Fruit fly (Drosophila melanogaster) whole organism, embryonic: ENCODE measurements around the gene Rpn9.
A peak's percentile ranks its signal among the peaks of the same experiment; 100 is the strongest.

Source experiments
- Abd-B ChIP-seq: fragments of 200-800 bp; sonication (Bioruptor generic); optimal IDR thresholded peaks from 2 replicates; lab custom pipeline; 2018; ENCODE audit warnings: missing biosample characterization, mild to moderate bottlenecking, missing genetic modification characterization, moderate library complexity
- Blimp-1 ChIP-seq: fragments of 200-800 bp; sonication (Bioruptor generic); optimal IDR thresholded peaks from 3 replicates; lab custom pipeline; 2018; ENCODE audit warnings: missing biosample characterization, missing genetic modification characterization, mild to moderate bottlenecking, moderate library complexity, missing genetic modification reagents
- CG10147 ChIP-seq: fragments of 200-800 bp; sonication (Bioruptor generic); optimal IDR thresholded peaks from 2 replicates; lab custom pipeline; 2019; ENCODE audit warnings: missing biosample characterization, mild to moderate bottlenecking, missing genetic modification characterization, moderate library complexity
- CG10209 ChIP-seq: fragments of 200-800 bp; sonication (Bioruptor generic); optimal IDR thresholded peaks from 3 replicates; lab custom pipeline; 2017; ENCODE audit warnings: missing biosample characterization, mild to moderate bottlenecking, missing genetic modification characterization, missing genetic modification reagents
- CG10366 ChIP-seq: fragments of 200-800 bp; sonication (Bioruptor generic); IDR thresholded peaks from 2 replicates; pipeline ENCODE4 v1.3.6; 2022; ENCODE audit warnings: missing biosample characterization, missing genetic modification characterization
- CG12236 ChIP-seq: fragments of 200-800 bp; sonication (Bioruptor generic); optimal IDR thresholded peaks from 2 replicates; lab custom pipeline; 2016; ENCODE audit warnings: missing biosample characterization, missing genetic modification characterization
- CG12299 ChIP-seq: fragments of 200-800 bp; sonication (Bioruptor generic); optimal IDR thresholded peaks from 2 replicates; lab custom pipeline; 2018; ENCODE audit warnings: missing biosample characterization, mild to moderate bottlenecking, missing genetic modification characterization
- CG13296 ChIP-seq: fragments of 200-800 bp; sonication (Bioruptor generic); optimal IDR thresholded peaks from 3 replicates; lab custom pipeline; 2018; ENCODE audit warnings: missing biosample characterization, mild to moderate bottlenecking, missing genetic modification characterization
- CG15514 ChIP-seq: fragments of 200-800 bp; sonication (Bioruptor generic); optimal IDR thresholded peaks from 3 replicates; lab custom pipeline; 2017; ENCODE audit warnings: missing biosample characterization, missing genetic modification characterization, mild to moderate bottlenecking, moderate library complexity, missing genetic modification reagents
- CG1603 ChIP-seq: fragments of 200-800 bp; sonication (Bioruptor generic); optimal IDR thresholded peaks from 2 replicates; lab custom pipeline; 2019; ENCODE audit warnings: missing biosample characterization, mild to moderate bottlenecking, missing genetic modification characterization, moderate library complexity
- CG30403 ChIP-seq: fragments of 200-800 bp; sonication (Bioruptor generic); optimal IDR thresholded peaks from 3 replicates; lab custom pipeline; 2016; ENCODE audit warnings: missing biosample characterization, missing genetic modification characterization
- CG32532 ChIP-seq: fragments of 200-800 bp; sonication (Bioruptor generic); IDR thresholded peaks from 2 replicates; pipeline ENCODE4 v1.3.6; 2022; ENCODE audit warnings: missing biosample characterization, missing genetic modification characterization
- CG3407 ChIP-seq: fragments of 200-800 bp; sonication (Bioruptor generic); optimal IDR thresholded peaks from 2 replicates; lab custom pipeline; 2018; ENCODE audit warnings: missing biosample characterization, mild to moderate bottlenecking, missing genetic modification characterization
- CG34422 ChIP-seq: fragments of 200-800 bp; sonication (Bioruptor generic); IDR thresholded peaks from 3 replicates; pipeline ENCODE4 v1.3.6; 2022; ENCODE audit warnings: missing biosample characterization, missing genetic modification characterization
- CG42726 ChIP-seq: fragments of 200-800 bp; sonication (Bioruptor generic); IDR thresholded peaks from 2 replicates; pipeline ENCODE4 v1.3.6; 2022; ENCODE audit warnings: missing biosample characterization, missing genetic modification characterization; ENCODE audit not compliant: partially characterized antibody
- CG43689 ChIP-seq: fragments of 200-800 bp; sonication (Bioruptor generic); IDR thresholded peaks from 2 replicates; pipeline ENCODE4 v1.3.6; 2022; ENCODE audit warnings: missing biosample characterization, missing genetic modification characterization
- CG5245 ChIP-seq: fragments of 200-800 bp; sonication (Bioruptor generic); optimal IDR thresholded peaks from 3 replicates; lab custom pipeline; 2016; ENCODE audit warnings: missing biosample characterization, missing genetic modification characterization
- CG6813 ChIP-seq: fragments of 200-800 bp; sonication (Bioruptor generic); optimal IDR thresholded peaks from 2 replicates; lab custom pipeline; 2017; ENCODE audit warnings: missing biosample characterization, missing genetic modification characterization, mild to moderate bottlenecking, moderate library complexity, missing genetic modification reagents
- CG8089 ChIP-seq: fragments of 200-800 bp; sonication (Bioruptor generic); optimal IDR thresholded peaks from 3 replicates; lab custom pipeline; 2016; ENCODE audit warnings: missing biosample characterization, missing genetic modification characterization
- CG8388 ChIP-seq: fragments of 200-800 bp; sonication (Bioruptor generic); optimal IDR thresholded peaks from 2 replicates; lab custom pipeline; 2019; ENCODE audit warnings: missing biosample characterization, mild to moderate bottlenecking, missing genetic modification characterization, moderate library complexity
- CG8944 ChIP-seq: fragments of 200-800 bp; sonication (Bioruptor generic); optimal IDR thresholded peaks from 3 replicates; lab custom pipeline; 2016; ENCODE audit warnings: missing biosample characterization, missing genetic modification characterization
- CG9609 ChIP-seq: fragments of 200-800 bp; sonication (Bioruptor generic); optimal IDR thresholded peaks from 3 replicates; lab custom pipeline; 2016; ENCODE audit warnings: missing biosample characterization, missing genetic modification characterization
- CG9727 ChIP-seq: fragments of 200-800 bp; sonication (Bioruptor generic); optimal IDR thresholded peaks from 3 replicates; lab custom pipeline; 2017; ENCODE audit warnings: missing biosample characterization, mild to moderate bottlenecking, missing genetic modification characterization
- Doc3 ChIP-seq: fragments of 200-800 bp; sonication (Bioruptor generic); IDR thresholded peaks from 3 replicates; pipeline ENCODE4 v1.3.6; 2022; ENCODE audit warnings: missing biosample characterization, missing genetic modification characterization; ENCODE audit not compliant: partially characterized antibody
- Hmr ChIP-seq: fragments of 200-800 bp; sonication (Bioruptor generic); optimal IDR thresholded peaks from 3 replicates; lab custom pipeline; 2017; ENCODE audit warnings: mild to moderate bottlenecking, missing biosample characterization, missing genetic modification reagents, missing genetic modification characterization
- Lpt ChIP-seq: fragments of >200 bp; optimal IDR thresholded peaks from 2 replicates; lab custom pipeline; 2018; ENCODE audit warnings: missing biosample characterization, missing genetic modification characterization
- MBD-R2 ChIP-seq: fragments of 200-800 bp; sonication (Bioruptor generic); IDR thresholded peaks from 2 replicates; pipeline ENCODE4 v1.3.6; 2022; ENCODE audit warnings: missing biosample characterization, missing genetic modification characterization
- Max ChIP-seq: fragments of 200-800 bp; sonication (Bioruptor generic); optimal IDR thresholded peaks from 2 replicates; lab custom pipeline; 2016; ENCODE audit warnings: missing biosample characterization, mild to moderate bottlenecking, missing genetic modification characterization
- Tbp ChIP-seq: fragments of >200 bp; optimal IDR thresholded peaks from 2 replicates; lab custom pipeline; 2018; ENCODE audit warnings: missing biosample characterization, missing genetic modification characterization
- cas ChIP-seq: fragments of 200-800 bp; sonication (Bioruptor generic); IDR thresholded peaks from 2 replicates; pipeline ENCODE4 v1.3.6; 2022; ENCODE audit warnings: missing biosample characterization, missing genetic modification characterization
- chn ChIP-seq: fragments of 200-800 bp; sonication (Bioruptor generic); optimal IDR thresholded peaks from 2 replicates; lab custom pipeline; 2016; ENCODE audit warnings: missing biosample characterization, missing genetic modification characterization
- corto ChIP-seq: fragments of 200-800 bp; sonication (Bioruptor generic); optimal IDR thresholded peaks from 2 replicates; lab custom pipeline; 2016; ENCODE audit warnings: missing biosample characterization, mild to moderate bottlenecking, missing genetic modification characterization, moderate library complexity
- esg ChIP-seq: fragments of 200-800 bp; sonication (Bioruptor generic); conservative IDR thresholded peaks from 2 replicates; pipeline ENCODE4 v1.3.6; 2022; ENCODE audit warnings: missing biosample characterization, missing genetic modification characterization
- ewg ChIP-seq: fragments of 200-800 bp; sonication (Bioruptor generic); optimal IDR thresholded peaks from 3 replicates; lab custom pipeline; 2017; ENCODE audit warnings: mild to moderate bottlenecking, missing biosample characterization, missing genetic modification reagents, missing genetic modification characterization
- exex ChIP-seq: fragments of 200-800 bp; sonication (Bioruptor generic); optimal IDR thresholded peaks from 4 replicates; lab custom pipeline; 2018; ENCODE audit warnings: missing biosample characterization, mild to moderate bottlenecking, missing genetic modification characterization, moderate library complexity
- gsb-n ChIP-seq: fragments of 200-800 bp; sonication (Bioruptor generic); optimal IDR thresholded peaks from 3 replicates; lab custom pipeline; 2018; ENCODE audit warnings: missing biosample characterization, mild to moderate bottlenecking, missing genetic modification characterization
- gt ChIP-seq: fragments of 200-800 bp; sonication (Bioruptor generic); IDR thresholded peaks from 2 replicates; pipeline ENCODE4 v1.3.6; 2022; ENCODE audit warnings: missing biosample characterization, missing genetic modification characterization
- hb ChIP-seq: fragments of 200-800 bp; sonication (Bioruptor generic); IDR thresholded peaks from 3 replicates; pipeline ENCODE4 v1.3.6; 2022; ENCODE audit warnings: missing biosample characterization, missing genetic modification characterization; ENCODE audit not compliant: partially characterized antibody
- lov ChIP-seq, 2 experiments: fragments of 200-800 bp in 1 of 2; fragments of >200 bp in 1 of 2; sonication (Bioruptor generic) in 1 of 2; IDR thresholded peaks in 1 of 2; optimal IDR thresholded peaks in 1 of 2; 2 replicates in 1 of 2; 3 replicates in 1 of 2; pipeline versions ENCODE4 v1.3.6 to Lab custom; 2017 to 2022; ENCODE audit warnings: missing biosample characterization in 1 of 2, missing genetic modification characterization in 1 of 2
- nerfin-2 ChIP-seq: fragments of 200-800 bp; sonication (Bioruptor generic); IDR thresholded peaks from 2 replicates; pipeline ENCODE4 v1.3.6; 2022; ENCODE audit warnings: missing biosample characterization, missing genetic modification characterization; ENCODE audit not compliant: partially characterized antibody
- p53 ChIP-seq: fragments of 200-800 bp; sonication (Bioruptor generic); optimal IDR thresholded peaks from 2 replicates; lab custom pipeline; 2016; ENCODE audit warnings: missing biosample characterization, missing genetic modification characterization
- ranshi ChIP-seq: fragments of 200-800 bp; sonication (Bioruptor generic); IDR thresholded peaks from 2 replicates; pipeline ENCODE4 v1.3.6; 2022; ENCODE audit warnings: missing biosample characterization, missing genetic modification characterization
- stc ChIP-seq: fragments of 200-800 bp; sonication (Bioruptor generic); IDR thresholded peaks from 2 replicates; pipeline ENCODE4 v1.3.6; 2022; ENCODE audit warnings: missing biosample characterization, missing genetic modification characterization
- tin ChIP-seq: fragments of 200-800 bp; sonication (Bioruptor generic); optimal IDR thresholded peaks from 3 replicates; lab custom pipeline; 2016; ENCODE audit warnings: missing biosample characterization, missing genetic modification characterization
- tll ChIP-seq, 2 experiments: fragments of 200-800 bp in 1 of 2; fragments of >200 bp in 1 of 2; sonication (Bioruptor generic) in 1 of 2; optimal IDR thresholded peaks; 2 replicates each; lab custom pipeline; 2017 to 2019; ENCODE audit warnings: missing biosample characterization in 2 of 2, missing genetic modification characterization in 2 of 2, mild to moderate bottlenecking in 1 of 2, moderate library complexity in 1 of 2
- tx ChIP-seq: fragments of 200-800 bp; sonication (Bioruptor generic); optimal IDR thresholded peaks from 2 replicates; lab custom pipeline; 2016; ENCODE audit warnings: missing biosample characterization, missing genetic modification characterization
- unpg ChIP-seq: fragments of 200-800 bp; sonication (Bioruptor generic); optimal IDR thresholded peaks from 3 replicates; lab custom pipeline; 2018; ENCODE audit warnings: missing biosample characterization, mild to moderate bottlenecking, missing genetic modification characterization, moderate library complexity
- wek ChIP-seq: fragments of 200-800 bp; sonication (Bioruptor generic); optimal IDR thresholded peaks from 3 replicates; lab custom pipeline; 2018; ENCODE audit warnings: missing biosample characterization, mild to moderate bottlenecking, missing genetic modification characterization, moderate library complexity

Gene Rpn9

dm6 chr3R:23723381-23724034 is 9.8 kb downstream of the Rpn9 start (continued):
- TF ChIP-seq CG5245 (GFP tag; lab: Kevin White, UChicago): no peak
- peak; percentile 45 for TF ChIP-seq CG12236 (GFP tag; lab: Kevin White, UChicago)
- TF ChIP-seq ranshi (GFP tag; lab: Robert Waterston, UW): peak; percentile 61; the same call in 1 of the 2 replicates
- peak; percentile 83 for TF ChIP-seq wek
- no peak for TF ChIP-seq CG10366 (GFP tag; lab: Robert Waterston, UW)
- 0 out of 3 replicates have a peak, but pooled peaks have one; percentile 49 for TF ChIP-seq CG34422 (GFP tag; lab: Robert Waterston, UW)
- no peak for TF ChIP-seq Lpt (GFP tag; lab: Kevin White, UChicago)
- no peak for TF ChIP-seq CG42726 (GFP tag; lab: Robert Waterston, UW)
- peak; percentile 54 for TF ChIP-seq gsb-n (tag; lab: Kevin White, UChicago)
- no peak for TF ChIP-seq hb (GFP tag; lab: Robert Waterston, UW)
- TF ChIP-seq stc: peak; percentile 73
- no peak for TF ChIP-seq esg (GFP tag; lab: Robert Waterston, UW)
- peak; percentile 75 for TF ChIP-seq CG3407 (GFP tag; lab: Kevin White, UChicago)
- TF ChIP-seq CG10147 (GFP tag; lab: Kevin White, UChicago): no peak
- no peak for TF ChIP-seq ewg
- TF ChIP-seq p53 (GFP tag; lab: Kevin White, UChicago): peak; percentile 61
- peak; percentile 75 for TF ChIP-seq Blimp-1
- TF ChIP-seq CG8089 (GFP tag; lab: Kevin White, UChicago): no peak
- TF ChIP-seq cas (GFP tag; lab: Robert Waterston, UW): no peak
- no peak for TF ChIP-seq unpg (GFP tag; lab: Kevin White, UChicago)
- TF ChIP-seq CG6813 (GFP tag; lab: Kevin White, UChicago): peak; percentile 78
- TF ChIP-seq CG30403: no peak
- peak; percentile 11 for TF ChIP-seq CG15514 (GFP tag; lab: Kevin White, UChicago)
- TF ChIP-seq nerfin-2 (GFP tag; lab: Robert Waterston, UW): no peak
- TF ChIP-seq CG12299 (tag; lab: Kevin White, UChicago): peak; percentile 51
- no peak for TF ChIP-seq chn (GFP tag; lab: Kevin White, UChicago)
- TF ChIP-seq CG8388: no peak
- no peak for TF ChIP-seq MBD-R2 (GFP tag; lab: Robert Waterston, UW)
- TF ChIP-seq lov (optimal IDR thresholded peaks at IDR 0.05; lab: Kevin White, UChicago): no peak
- no peak; the same call in 2 of the 3 replicates for TF ChIP-seq lov (GFP tag; IDR thresholded peaks at IDR 0.05; lab: Robert Waterston, UW)
- TF ChIP-seq CG9609 (GFP tag; lab: Kevin White, UChicago): no peak
- peak; percentile 71 for TF ChIP-seq CG13296
- TF ChIP-seq tll (GFP tag; optimal IDR thresholded peaks at IDR 0.05; lab: Kevin White, UChicago): no peak
- peak; percentile 31 for TF ChIP-seq CG10209
- no peak for TF ChIP-seq corto (GFP tag; lab: Kevin White, UChicago)
- TF ChIP-seq tx (GFP tag; lab: Kevin White, UChicago): no peak
- TF ChIP-seq Hmr (GFP tag; lab: Kevin White, UChicago): peak; percentile 51
- no peak for TF ChIP-seq CG32532 (GFP tag; lab: Robert Waterston, UW)
- no peak for TF ChIP-seq Tbp (GFP tag; lab: Kevin White, UChicago)
- TF ChIP-seq gt (GFP tag; lab: Robert Waterston, UW): no peak
- TF ChIP-seq Doc3: no peak
- TF ChIP-seq exex (tag; lab: Kevin White, UChicago): peak; percentile 51
- no peak for TF ChIP-seq Abd-B (GFP tag; lab: Kevin White, UChicago)
- no peak for TF ChIP-seq tin (GFP tag; lab: Kevin White, UChicago)
- no peak for TF ChIP-seq CG8944 (GFP tag; lab: Kevin White, UChicago)
- TF ChIP-seq CG43689 (GFP tag; lab: Robert Waterston, UW): no peak
- peak; percentile 43 for TF ChIP-seq CG9727 (GFP tag; lab: Kevin White, UChicago)
- TF ChIP-seq Max (GFP tag; lab: Kevin White, UChicago): peak; percentile 10
- peak; percentile 42 for TF ChIP-seq CG1603
